Fruit fly (Drosophila melanogaster): Measurements from ENCODE around the gene Hus1-like.
A peak's percentile ranks its signal among the peaks of the same experiment; 100 is the strongest.

Hus1-like gene

dm6 chr3R:4813172-4813716 is 1.3 kb upstream of the Hus1-like start (continued):
- TF ChIP-seq Lim3 (GFP tag; IDR thresholded peaks at IDR 0.05) = no peak
- TF ChIP-seq jing (GFP tag; optimal IDR thresholded peaks at IDR 0.05) = no peak
- TF ChIP-seq CG2199 (GFP tag; IDR thresholded peaks at IDR 0.05) = 0 out of 3 replicates have a peak, but pooled peaks have one; percentile 37
- peak; percentile 69; the same call in 1 of the 2 replicates for TF ChIP-seq CG6272 (GFP tag; IDR thresholded peaks at IDR 0.05)
- TF ChIP-seq Nf-YA (GFP tag; IDR thresholded peaks at IDR 0.05) = peak; percentile 49
- no peak for TF ChIP-seq Rx (GFP tag; IDR thresholded peaks at IDR 0.05)
- TF ChIP-seq seq (GFP tag; IDR thresholded peaks at IDR 0.05) = peak; percentile 46; the same call in 1 of the 2 replicates
- no peak; the same call in 1 of the 2 replicates for TF ChIP-seq CG10366 (GFP tag; IDR thresholded peaks at IDR 0.05)
- TF ChIP-seq abd-A (tag; optimal IDR thresholded peaks at IDR 0.05) = no peak
- no peak for TF ChIP-seq CG17186 (GFP tag; optimal IDR thresholded peaks at IDR 0.05)
- TF ChIP-seq cwo (GFP tag; optimal IDR thresholded peaks at IDR 0.05) = no peak
- TF ChIP-seq PHDP (tag; optimal IDR thresholded peaks at IDR 0.05) = peak; percentile 75
- TF ChIP-seq Hey (tag; optimal IDR thresholded peaks at IDR 0.05) = no peak
- peak; percentile 76 for TF ChIP-seq knrl (GFP tag; IDR thresholded peaks at IDR 0.05; ENCODE audit: partially characterized antibody)
- TF ChIP-seq vfl (GFP tag; optimal IDR thresholded peaks at IDR 0.05) = no peak
- TF ChIP-seq CG1832 (GFP tag; optimal IDR thresholded peaks at IDR 0.05) = no peak
- TF ChIP-seq gsb (GFP tag; IDR thresholded peaks at IDR 0.05) = no peak; the same call in 1 of the 2 replicates
- no peak for TF ChIP-seq CG6654 (GFP tag; optimal IDR thresholded peaks at IDR 0.05)
- TF ChIP-seq sim (GFP tag; IDR thresholded peaks at IDR 0.05) = no peak
- TF ChIP-seq nerfin-2 (GFP tag; IDR thresholded peaks at IDR 0.05; ENCODE audit: partially characterized antibody) = peak; percentile 41; the same call in 1 of the 2 replicates
- 0 out of 2 replicates have a peak, but pooled peaks have one; percentile 20 for TF ChIP-seq ap (GFP tag; IDR thresholded peaks at IDR 0.05)
- TF ChIP-seq CG10959 (GFP tag; IDR thresholded peaks at IDR 0.05) = peak; percentile 58; the same call in 1 of the 2 replicates
- TF ChIP-seq CG2129 (GFP tag; IDR thresholded peaks at IDR 0.05; ENCODE audit: partially characterized antibody) = peak; percentile 32; the same call in 1 of the 2 replicates
- 0 out of 2 replicates have a peak, but pooled peaks have one; percentile 48 for TF ChIP-seq ato (GFP tag; IDR thresholded peaks at IDR 0.05; ENCODE audit: partially characterized antibody)
- TF ChIP-seq Spps (tag; optimal IDR thresholded peaks at IDR 0.05) = peak; percentile 68
- no peak for TF ChIP-seq fu2 (GFP tag; optimal IDR thresholded peaks at IDR 0.05)
- TF ChIP-seq unpg (GFP tag; optimal IDR thresholded peaks at IDR 0.05) = peak; percentile 68
- peak; percentile 55 for TF ChIP-seq HLH4C (GFP tag; IDR thresholded peaks at IDR 0.05; ENCODE audit: partially characterized antibody)
- TF ChIP-seq H15 (GFP tag; IDR thresholded peaks at IDR 0.05) = peak; percentile 62; the same call in 2 of the 3 replicates
- peak; percentile 54; the same call in 2 of the 3 replicates for TF ChIP-seq otp (GFP tag; IDR thresholded peaks at IDR 0.05)
- TF ChIP-seq Gsc (GFP tag; IDR thresholded peaks at IDR 0.05) = no peak
- TF ChIP-seq onecut (GFP tag; IDR thresholded peaks at IDR 0.05) = peak; percentile 74
- no peak for TF ChIP-seq CG32772 (GFP tag; IDR thresholded peaks at IDR 0.05)
- peak; percentile 58 for TF ChIP-seq tap (tag; optimal IDR thresholded peaks at IDR 0.05)
- TF ChIP-seq inv (GFP tag; IDR thresholded peaks at IDR 0.05; ENCODE audit: partially characterized antibody) = peak; percentile 68
- TF ChIP-seq CG12299 (tag; optimal IDR thresholded peaks at IDR 0.05) = peak; percentile 54
- TF ChIP-seq HHEX (GFP tag; optimal IDR thresholded peaks at IDR 0.05) = peak; percentile 63
- peak; percentile 81 for TF ChIP-seq slbo (GFP tag; IDR thresholded peaks at IDR 0.05)
- peak; percentile 50 for TF ChIP-seq CG18599 (GFP tag; optimal IDR thresholded peaks at IDR 0.05)
- TF ChIP-seq BEAF-32 (GFP tag; optimal IDR thresholded peaks at IDR 0.05) = peak; percentile 79
- peak; percentile 61 for TF ChIP-seq CG15011 (GFP tag; optimal IDR thresholded peaks at IDR 0.05)
- TF ChIP-seq CG18764 (GFP tag; optimal IDR thresholded peaks at IDR 0.05) = peak; percentile 55
- peak; percentile 6 for TF ChIP-seq CG16815 (GFP tag; optimal IDR thresholded peaks at IDR 0.05)
- peak; percentile 90 for TF ChIP-seq CG33557 (GFP tag; optimal IDR thresholded peaks at IDR 0.05)
- TF ChIP-seq psq (GFP tag; optimal IDR thresholded peaks at IDR 0.05) = peak; percentile 33
- peak; percentile 80 for TF ChIP-seq CG2875 (GFP tag; optimal IDR thresholded peaks at IDR 0.05)
- TF ChIP-seq Dll (GFP tag; IDR thresholded peaks at IDR 0.05; ENCODE audit: partially characterized antibody) = peak; percentile 69
- peak; percentile 23 for TF ChIP-seq TFAM (GFP tag; optimal IDR thresholded peaks at IDR 0.05)
- peak; percentile 71 for TF ChIP-seq phol (tag; optimal IDR thresholded peaks at IDR 0.05)
